Fruit fly (Drosophila melanogaster) whole organism, embryonic: ENCODE measurements around the gene fal.

ENCODE experiments used
- ATbp ChIP-seq: fragments of 200-800 bp; sonication (Bioruptor generic); optimal IDR thresholded peaks from 2 replicates; lab custom pipeline; 2017; ENCODE audit warnings: missing biosample characterization, mild to moderate bottlenecking, missing genetic modification characterization, missing genetic modification reagents
- Aef1 ChIP-seq: fragments of 200-800 bp; sonication (Bioruptor generic); IDR thresholded peaks from 3 replicates; pipeline ENCODE4 v1.3.6; 2022; ENCODE audit warnings: missing biosample characterization, missing genetic modification characterization
- Awh ChIP-seq: fragments of 200-800 bp; sonication (Bioruptor generic); IDR thresholded peaks from 2 replicates; pipeline ENCODE4, ENCODE4 v1.3.6; 2022; ENCODE audit warnings: missing biosample characterization, missing genetic modification characterization
- BEAF-32 ChIP-seq: fragments of 200-800 bp; sonication (Bioruptor generic); optimal IDR thresholded peaks from 3 replicates; lab custom pipeline; 2017; ENCODE audit warnings: missing biosample characterization, missing genetic modification characterization, mild to moderate bottlenecking, moderate library complexity, missing genetic modification reagents
- BtbVII ChIP-seq: fragments of 200-800 bp; sonication (Bioruptor generic); optimal IDR thresholded peaks from 3 replicates; lab custom pipeline; 2017; ENCODE audit warnings: missing biosample characterization, mild to moderate bottlenecking, missing genetic modification characterization
- CG11093 ChIP-seq: fragments of 200-800 bp; sonication (Bioruptor generic); IDR thresholded peaks from 3 replicates; pipeline ENCODE4 v1.3.6; 2022; ENCODE audit warnings: missing biosample characterization, missing genetic modification characterization
- CG11398 ChIP-seq: fragments of 200-800 bp; sonication (Bioruptor generic); optimal IDR thresholded peaks from 2 replicates; lab custom pipeline; 2016; ENCODE audit warnings: missing biosample characterization, missing genetic modification characterization
- CG11695 ChIP-seq: fragments of 200-800 bp; sonication (Bioruptor generic); IDR thresholded peaks from 3 replicates; pipeline ENCODE4 v1.3.6; 2022; ENCODE audit warnings: missing biosample characterization, missing genetic modification characterization
- CG15011 ChIP-seq: fragments of 200-800 bp; sonication (Bioruptor generic); optimal IDR thresholded peaks from 3 replicates; lab custom pipeline; 2018; ENCODE audit warnings: missing biosample characterization, mild to moderate bottlenecking, missing genetic modification characterization
- CG17829 ChIP-seq: fragments of 200-800 bp; optimal IDR thresholded peaks from 2 replicates; lab custom pipeline; 2019; ENCODE audit warnings: missing biosample characterization, mild to moderate bottlenecking, missing genetic modification characterization, moderate library complexity
- CG18764 ChIP-seq: fragments of 200-800 bp; sonication (Bioruptor generic); optimal IDR thresholded peaks from 3 replicates; lab custom pipeline; 2016; ENCODE audit warnings: missing biosample characterization, missing genetic modification characterization
- CG2678 ChIP-seq: fragments of 200-800 bp; sonication (Bioruptor generic); optimal IDR thresholded peaks from 3 replicates; lab custom pipeline; 2019; ENCODE audit warnings: missing biosample characterization, mild to moderate bottlenecking, missing genetic modification characterization, moderate library complexity
- CG2712 ChIP-seq: fragments of 200-800 bp; optimal IDR thresholded peaks from 3 replicates; lab custom pipeline; 2019; ENCODE audit warnings: missing biosample characterization, mild to moderate bottlenecking, missing genetic modification characterization, moderate library complexity
- CG30403 ChIP-seq: fragments of 200-800 bp; sonication (Bioruptor generic); optimal IDR thresholded peaks from 3 replicates; lab custom pipeline; 2016; ENCODE audit warnings: missing biosample characterization, missing genetic modification characterization
- CG32767 ChIP-seq: fragments of 200-800 bp; sonication (Bioruptor generic); IDR thresholded peaks from 2 replicates; pipeline ENCODE4 v1.3.6; 2022; ENCODE audit warnings: missing biosample characterization, missing genetic modification characterization
- CG34376 ChIP-seq: fragments of 200-800 bp; sonication (Bioruptor generic); optimal IDR thresholded peaks from 2 replicates; lab custom pipeline; 2018; ENCODE audit warnings: missing biosample characterization, mild to moderate bottlenecking, missing genetic modification characterization
- CG4707 ChIP-seq: fragments of 200-800 bp; sonication (Bioruptor generic); optimal IDR thresholded peaks from 2 replicates; lab custom pipeline; 2018; ENCODE audit warnings: missing biosample characterization, mild to moderate bottlenecking, missing genetic modification characterization, moderate library complexity
- CG4820 ChIP-seq: fragments of 200-800 bp; sonication (Bioruptor generic); optimal IDR thresholded peaks from 3 replicates; lab custom pipeline; 2016; ENCODE audit warnings: missing biosample characterization, missing genetic modification characterization
- CG7271 ChIP-seq: fragments of 200-800 bp; sonication (Bioruptor generic); optimal IDR thresholded peaks from 2 replicates; lab custom pipeline; 2018; ENCODE audit warnings: missing biosample characterization, mild to moderate bottlenecking, missing genetic modification characterization, moderate library complexity
- CG7963 ChIP-seq: fragments of 200-800 bp; sonication (Bioruptor generic); IDR thresholded peaks from 3 replicates; pipeline ENCODE4 v1.3.6; 2022; ENCODE audit warnings: missing biosample characterization, missing genetic modification characterization; ENCODE audit not compliant: partially characterized antibody
- CG8478 ChIP-seq: fragments of >200 bp; optimal IDR thresholded peaks from 2 replicates; lab custom pipeline; 2018
- CG8765 ChIP-seq: fragments of 200-800 bp; sonication (Bioruptor generic); IDR thresholded peaks from 2 replicates; pipeline ENCODE4 v1.3.6; 2022; ENCODE audit warnings: missing biosample characterization, missing genetic modification characterization
- CG8924 ChIP-seq: fragments of 200-800 bp; optimal IDR thresholded peaks from 3 replicates; lab custom pipeline; 2019; ENCODE audit warnings: missing biosample characterization, mild to moderate bottlenecking, missing genetic modification characterization, moderate library complexity
- CG9727 ChIP-seq: fragments of 200-800 bp; sonication (Bioruptor generic); optimal IDR thresholded peaks from 3 replicates; lab custom pipeline; 2017; ENCODE audit warnings: missing biosample characterization, mild to moderate bottlenecking, missing genetic modification characterization
- Camta ChIP-seq: fragments of 200-800 bp; sonication (Bioruptor generic); optimal IDR thresholded peaks from 2 replicates; lab custom pipeline; 2016; ENCODE audit warnings: missing biosample characterization, missing genetic modification characterization
- Med ChIP-seq: fragments of 200-800 bp; sonication (Bioruptor generic); peaks from one replicate; lab custom pipeline; 2016; ENCODE audit warnings: missing biosample characterization, missing genetic modification characterization, mild to moderate bottlenecking, inconsistent platforms, moderate library complexity
- NK7.1 ChIP-seq: fragments of 200-800 bp; sonication (Bioruptor generic); optimal IDR thresholded peaks from 3 replicates; lab custom pipeline; 2016; ENCODE audit warnings: missing biosample characterization, missing genetic modification characterization
- Oli ChIP-seq: fragments of 200-800 bp; sonication (Bioruptor generic); optimal IDR thresholded peaks from 2 replicates; lab custom pipeline; 2018; ENCODE audit warnings: missing biosample characterization, mild to moderate bottlenecking, missing genetic modification characterization, moderate library complexity
- PHDP ChIP-seq: fragments of 200-800 bp; sonication (Bioruptor generic); optimal IDR thresholded peaks from 3 replicates; lab custom pipeline; 2018; ENCODE audit warnings: missing biosample characterization, mild to moderate bottlenecking, missing genetic modification characterization, moderate library complexity
- Pdp1 ChIP-seq, 2 experiments: fragments of 200-800 bp; sonication (Bioruptor generic); optimal IDR thresholded peaks; 3 replicates each; lab custom pipeline; 2016; ENCODE audit warnings: missing biosample characterization in 2 of 2, missing genetic modification characterization in 2 of 2, mild to moderate bottlenecking in 1 of 2, moderate library complexity in 1 of 2
- Usf ChIP-seq: fragments of 200-800 bp; sonication (Bioruptor generic); optimal IDR thresholded peaks from 2 replicates; lab custom pipeline; 2017; ENCODE audit warnings: missing genotype, missing biosample characterization, missing genetic modification characterization
- bab2 ChIP-seq: fragments of 200-800 bp; sonication (Bioruptor generic); optimal IDR thresholded peaks from 2 replicates; lab custom pipeline; 2016; ENCODE audit warnings: missing biosample characterization, missing genetic modification characterization
- btn ChIP-seq: fragments of 200-800 bp; sonication (Bioruptor generic); optimal IDR thresholded peaks from 2 replicates; lab custom pipeline; 2016; ENCODE audit warnings: missing biosample characterization, missing genetic modification characterization
- cad ChIP-seq: fragments of >200 bp; optimal IDR thresholded peaks from 2 replicates; lab custom pipeline; 2017; ENCODE audit warnings: missing biosample characterization, missing genetic modification characterization
- exex ChIP-seq: fragments of 200-800 bp; sonication (Bioruptor generic); optimal IDR thresholded peaks from 4 replicates; lab custom pipeline; 2018; ENCODE audit warnings: missing biosample characterization, mild to moderate bottlenecking, missing genetic modification characterization, moderate library complexity
- fd102C ChIP-seq: fragments of 200-800 bp; sonication (Bioruptor generic); optimal IDR thresholded peaks from 2 replicates; lab custom pipeline; 2018; ENCODE audit warnings: missing biosample characterization, mild to moderate bottlenecking, missing genetic modification characterization, moderate library complexity
- fu2 ChIP-seq: fragments of 200-800 bp; sonication (Bioruptor generic); optimal IDR thresholded peaks from 2 replicates; lab custom pipeline; 2016; ENCODE audit warnings: missing biosample characterization, missing genetic modification characterization
- hbn ChIP-seq: fragments of 200-800 bp; sonication (Bioruptor generic); IDR thresholded peaks from 2 replicates; pipeline ENCODE4 v1.3.6; 2022; ENCODE audit warnings: missing biosample characterization, missing genetic modification characterization; ENCODE audit not compliant: partially characterized antibody
- jing ChIP-seq: fragments of 200-800 bp; sonication (Bioruptor generic); optimal IDR thresholded peaks from 2 replicates; lab custom pipeline; 2018; ENCODE audit warnings: missing biosample characterization, mild to moderate bottlenecking, missing genetic modification characterization
- nmo ChIP-seq: fragments of 200-800 bp; sonication (Bioruptor generic); optimal IDR thresholded peaks from 2 replicates; lab custom pipeline; 2018; ENCODE audit warnings: missing biosample characterization, mild to moderate bottlenecking, missing genetic modification characterization, moderate library complexity
- run ChIP-seq: fragments of 200-800 bp; sonication (Bioruptor generic); optimal IDR thresholded peaks from 3 replicates; lab custom pipeline; 2018; ENCODE audit warnings: missing biosample characterization, mild to moderate bottlenecking, missing genetic modification characterization
- shn ChIP-seq: fragments of 200-800 bp; sonication (Bioruptor generic); optimal IDR thresholded peaks from 3 replicates; lab custom pipeline; 2016; ENCODE audit warnings: missing biosample characterization, missing genetic modification characterization
- sisA ChIP-seq: fragments of 200-800 bp; sonication (Bioruptor generic); IDR thresholded peaks from 2 replicates; pipeline ENCODE4 v1.3.6; 2022; ENCODE audit warnings: missing biosample characterization, missing genetic modification characterization
- so ChIP-seq: fragments of 200-800 bp; sonication (Bioruptor generic); IDR thresholded peaks from 3 replicates; pipeline ENCODE4 v1.3.6; 2022; ENCODE audit warnings: missing biosample characterization, missing genetic modification characterization
- sqz ChIP-seq: fragments of 200-800 bp; sonication (Bioruptor generic); optimal IDR thresholded peaks from 3 replicates; lab custom pipeline; 2018; ENCODE audit warnings: missing biosample characterization, mild to moderate bottlenecking, missing genetic modification characterization
- tap ChIP-seq: fragments of 200-800 bp; optimal IDR thresholded peaks from 3 replicates; lab custom pipeline; 2019; ENCODE audit warnings: missing biosample characterization, mild to moderate bottlenecking, missing genetic modification characterization, moderate library complexity
- ttk ChIP-seq: fragments of 200-800 bp; sonication (Bioruptor generic); IDR thresholded peaks from 2 replicates; pipeline ENCODE4 v2.1.2; 2022; ENCODE audit warnings: missing biosample characterization, missing genetic modification characterization
- tx ChIP-seq: fragments of 200-800 bp; sonication (Bioruptor generic); optimal IDR thresholded peaks from 2 replicates; lab custom pipeline; 2016; ENCODE audit warnings: missing biosample characterization, missing genetic modification characterization
- unc-4 ChIP-seq: fragments of 200-800 bp; sonication (Bioruptor generic); IDR thresholded peaks from 2 replicates; pipeline ENCODE4 v1.3.6; 2022; ENCODE audit warnings: missing biosample characterization, missing genetic modification characterization; ENCODE audit not compliant: partially characterized antibody
- usp ChIP-seq: fragments of >200 bp; optimal IDR thresholded peaks from 2 replicates; lab custom pipeline; 2017; ENCODE audit warnings: missing biosample characterization, missing genetic modification characterization
- vvl ChIP-seq: fragments of 200-800 bp; sonication (Bioruptor generic); IDR thresholded peaks from 2 replicates; pipeline ENCODE4 v1.3.6; 2022; ENCODE audit warnings: missing biosample characterization, missing genetic modification characterization
- zen ChIP-seq: fragments of 200-800 bp; sonication (Bioruptor generic); optimal IDR thresholded peaks from 3 replicates; lab custom pipeline; 2018; ENCODE audit warnings: missing biosample characterization, mild to moderate bottlenecking, missing genetic modification characterization, moderate library complexity

Gene fal

dm6 chr3L:19294235-19294612 is at the start of gene fal (continued):
- peak; percentile 41 for TF ChIP-seq CG30403 (GFP tag; lab: Kevin White, UChicago)
- TF ChIP-seq bab2 = no peak
- TF ChIP-seq ATbp = no peak
- TF ChIP-seq CG7963 = 0 out of 3 replicates have a peak, but pooled peaks have one; percentile 32
- TF ChIP-seq CG32767 = no peak
- TF ChIP-seq Awh (GFP tag; lab: Robert Waterston, UW) = no peak
- no peak for TF ChIP-seq CG15011 (GFP tag; lab: Kevin White, UChicago)
- no peak for TF ChIP-seq btn (GFP tag; lab: Kevin White, UChicago)
- TF ChIP-seq jing = no peak
- TF ChIP-seq CG4707 = no peak
- no peak for TF ChIP-seq fd102C (GFP tag; lab: Kevin White, UChicago)
- no peak for TF ChIP-seq CG2678 (tag; lab: Kevin White, UChicago)
- TF ChIP-seq NK7.1 (GFP tag; lab: Kevin White, UChicago) = no peak
- TF ChIP-seq usp (GFP tag; lab: Kevin White, UChicago) = no peak
- TF ChIP-seq PHDP (tag; lab: Kevin White, UChicago) = no peak
- no peak for TF ChIP-seq run
- no peak for TF ChIP-seq so (GFP tag; lab: Robert Waterston, UW)
- TF ChIP-seq fu2 = no peak
- TF ChIP-seq CG7271 (tag; lab: Kevin White, UChicago) = no peak
- TF ChIP-seq ttk = no peak
- no peak for TF ChIP-seq CG11398 (GFP tag; lab: Kevin White, UChicago)
- TF ChIP-seq exex (tag; lab: Kevin White, UChicago) = no peak
- peak; percentile 20 for TF ChIP-seq zen
- TF ChIP-seq CG34376 = no peak
- TF ChIP-seq Pdp1 (GFP tag; optimal IDR thresholded peaks at IDR 0.05; lab: Kevin White, UChicago) = peak in 1 of 2 experiments; percentile 19
- no peak for TF ChIP-seq CG11695 (GFP tag; lab: Robert Waterston, UW)
- no peak for TF ChIP-seq CG9727
- TF ChIP-seq vvl (GFP tag; lab: Robert Waterston, UW) = peak; percentile 13; the same call in 1 of the 2 replicates
- no peak for TF ChIP-seq Med (GFP tag; lab: Kevin White, UChicago)
- no peak for TF ChIP-seq CG4820 (GFP tag; lab: Kevin White, UChicago)
- TF ChIP-seq sqz (GFP tag; lab: Kevin White, UChicago) = no peak
- TF ChIP-seq Oli (tag; lab: Kevin White, UChicago) = no peak
- no peak for TF ChIP-seq CG18764
- TF ChIP-seq CG2712 (tag; lab: Kevin White, UChicago) = peak; percentile 43
- no peak for TF ChIP-seq BtbVII (GFP tag; lab: Kevin White, UChicago)
- TF ChIP-seq Usf (GFP tag; lab: Kevin White, UChicago) = no peak
- no peak; the same call in 2 of the 3 replicates for TF ChIP-seq Aef1 (GFP tag; lab: Robert Waterston, UW)
- no peak for TF ChIP-seq tap (tag; lab: Kevin White, UChicago)
- no peak for TF ChIP-seq shn (GFP tag; lab: Kevin White, UChicago)
- TF ChIP-seq cad (GFP tag; lab: Kevin White, UChicago) = no peak
- no peak for TF ChIP-seq CG17829 (tag; lab: Kevin White, UChicago)
- TF ChIP-seq tx (GFP tag; lab: Kevin White, UChicago) = no peak
- TF ChIP-seq Camta (GFP tag; lab: Kevin White, UChicago) = no peak
- no peak for TF ChIP-seq CG11093 (GFP tag; lab: Robert Waterston, UW)
- TF ChIP-seq unc-4 (GFP tag; lab: Robert Waterston, UW) = no peak; the same call in 1 of the 2 replicates
- TF ChIP-seq CG8924 (tag; lab: Kevin White, UChicago) = no peak
- TF ChIP-seq sisA (GFP tag; lab: Robert Waterston, UW) = no peak; the same call in 1 of the 2 replicates
- no peak for TF ChIP-seq hbn (GFP tag; lab: Robert Waterston, UW)
- peak; percentile 70 for TF ChIP-seq BEAF-32
- TF ChIP-seq CG8765 = peak; percentile 46; the same call in 1 of the 2 replicates
- TF ChIP-seq CG8478 (lab: Kevin White, UChicago) = no peak
- TF ChIP-seq nmo (GFP tag; lab: Kevin White, UChicago) = peak; percentile 63
